Worm (Caenorhabditis elegans): ENCODE measurements around the gene hhat-2.

ce11 chrIV:14786374-14787136 is 42.4 kb downstream of the hhat-2 start, which contains the start of gene melo-1:
- no peak for TF ChIP-seq fkh-10 (GFP tag; optimal IDR thresholded peaks at IDR 0.05)
- TF ChIP-seq nhr-237 (tag; optimal IDR thresholded peaks at IDR 0.05), result no peak
- TF ChIP-seq nhr-12 (tag; optimal IDR thresholded peaks at IDR 0.05), result no peak
- no peak for TF ChIP-seq lin-15B (tag; optimal IDR thresholded peaks at IDR 0.05)
- TF ChIP-seq mdl-1 (tag; optimal IDR thresholded peaks at IDR 0.05), result peak in 1 of 2 experiments; percentile 37
- TF ChIP-seq rnt-1 (tag; optimal IDR thresholded peaks at IDR 0.05), result peak; percentile 30
